Worm (Caenorhabditis elegans) whole organism, L1 larva: ENCODE data around the gene col-102.

Experiments
- Y116A8C.19 ChIP-seq: sonication (generic microtip); optimal IDR thresholded peaks from 2 replicates; lab custom pipeline; 2016; ENCODE audit warnings: missing compliant biosample characterization, missing genetic modification characterization, borderline replicate concordance
- elt-3 ChIP-seq, 6 experiments: fragments of 150-350 bp in 1 of 6; sonication (generic microtip); optimal IDR thresholded peaks; 2 replicates each; lab custom pipeline; 2017 to 2018; ENCODE audit warnings: missing biosample characterization in 6 of 6, missing genetic modification characterization in 6 of 6, inconsistent platforms in 1 of 6
- fos-1 ChIP-seq: fragments of 150-350 bp; optimal IDR thresholded peaks from 2 replicates; lab custom pipeline; 2014; ENCODE audit warnings: missing biosample characterization, missing genetic modification characterization
- jun-1 ChIP-seq: fragments of 150-350 bp; optimal IDR thresholded peaks from 2 replicates; lab custom pipeline; 2014; ENCODE audit warnings: missing biosample characterization, missing genetic modification reagents, missing genetic modification characterization
- mdl-1 ChIP-seq, 2 experiments: fragments of 150-350 bp; optimal IDR thresholded peaks; 2 replicates each; lab custom pipeline; 2014 to 2017; ENCODE audit warnings: missing biosample characterization in 2 of 2, missing genetic modification characterization in 2 of 2, inconsistent platforms in 1 of 2
- nhr-19 ChIP-seq: fragments of 200-800 bp; sonication (Bioruptor generic); conservative IDR thresholded peaks from 2 replicates; pipeline ENCODE4 v1.3.6; 2022; ENCODE audit warnings: missing genetic modification characterization, missing compliant biosample characterization
- nhr-28 ChIP-seq: fragments of 150-350 bp; optimal IDR thresholded peaks from 2 replicates; lab custom pipeline; 2014; ENCODE audit warnings: missing biosample characterization, missing genetic modification characterization
- nhr-76 ChIP-seq: sonication (generic microtip); optimal IDR thresholded peaks from 2 replicates; lab custom pipeline; 2017; ENCODE audit warnings: missing biosample characterization, missing genetic modification characterization
- nhr-77 ChIP-seq: fragments of 150-350 bp; optimal IDR thresholded peaks from 2 replicates; lab custom pipeline; 2014; ENCODE audit warnings: missing biosample characterization, missing genetic modification characterization
- pag-3 ChIP-seq: sonication (generic microtip); optimal IDR thresholded peaks from 2 replicates; lab custom pipeline; 2017; ENCODE audit warnings: missing genetic modification characterization, mild to moderate bottlenecking, missing compliant biosample characterization, antibody characterized with exemption, borderline replicate concordance; ENCODE audit not compliant: insufficient read depth
- sox-4 ChIP-seq: sonication (generic microtip); optimal IDR thresholded peaks from 2 replicates; lab custom pipeline; 2016; ENCODE audit warnings: missing genetic modification characterization, missing compliant biosample characterization
- sup-37 ChIP-seq: fragments of 200-800 bp; sonication (Bioruptor generic); optimal IDR thresholded peaks from 2 replicates; lab custom pipeline; 2018; ENCODE audit warnings: mild to moderate bottlenecking, missing genetic modification characterization, missing compliant biosample characterization
- ztf-11 ChIP-seq, 2 experiments: sonication (generic microtip); optimal IDR thresholded peaks; 2 replicates each; lab custom pipeline; 2016 to 2017; ENCODE audit warnings: missing genetic modification characterization in 2 of 2, missing biosample characterization in 1 of 2, missing compliant biosample characterization in 1 of 2
- ztf-4 ChIP-seq: fragments of 150-350 bp; optimal IDR thresholded peaks from 2 replicates; lab custom pipeline; 2014; ENCODE audit warnings: missing biosample characterization, missing genetic modification characterization

DNA sequence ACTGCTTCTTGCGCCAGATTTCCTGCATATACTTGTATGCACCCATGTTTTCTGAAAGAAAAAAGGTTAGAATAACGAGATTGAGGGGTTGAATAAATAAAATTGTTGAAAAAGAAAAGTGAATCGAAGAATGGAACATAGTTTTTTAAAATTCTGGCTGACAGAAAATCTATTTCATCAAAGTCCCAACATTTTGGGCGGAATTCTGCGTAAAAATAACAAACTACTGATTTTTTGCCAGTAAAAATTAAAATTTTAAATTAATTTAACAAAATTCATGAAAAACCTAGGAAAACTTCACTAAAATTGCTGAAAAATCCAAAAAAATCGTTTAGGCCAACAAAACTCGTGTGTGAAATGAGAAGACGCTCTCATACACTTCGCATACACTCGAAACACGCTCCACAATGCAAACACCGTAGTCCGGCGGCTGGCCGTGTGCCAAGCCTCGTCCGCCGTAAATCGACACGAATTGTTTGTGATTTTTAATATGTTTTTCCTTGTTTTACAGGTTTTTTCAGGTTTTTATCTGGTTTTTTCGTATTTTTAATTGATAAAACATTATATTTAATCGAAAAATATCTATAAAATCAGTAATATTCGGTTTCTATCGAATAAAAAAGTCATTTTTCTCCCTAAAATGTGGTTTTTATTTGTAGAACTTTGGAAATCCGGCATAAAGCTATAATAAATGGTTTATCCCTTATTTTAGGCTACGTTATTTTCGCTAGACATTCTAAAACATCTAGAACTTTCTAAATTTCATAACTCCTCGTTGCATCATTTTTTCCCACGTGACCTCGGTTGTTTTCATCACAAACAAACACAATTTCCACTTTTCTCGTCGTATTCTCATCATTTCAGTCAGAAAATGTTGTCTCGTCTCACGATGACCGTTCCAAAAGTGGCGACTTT, 50.5 kb downstream of the col-102 start, which contains the start of the genes rpl-15 and K11H12.8:
- TF ChIP-seq ztf-11 (tag; optimal IDR thresholded peaks at IDR 0.05; lab: Kevin White, UChicago), result peak; percentile 58 to 100
- TF ChIP-seq nhr-19 (GFP tag; lab: Robert Waterston, UW), result peak; percentile 100
- peak; percentile 98 for TF ChIP-seq fos-1 (tag; lab: Kevin White, UChicago)
- peak; percentile 98 for TF ChIP-seq jun-1 (tag; lab: Kevin White, UChicago)
- peak; percentile 80 for TF ChIP-seq Y116A8C.19 (tag; lab: Kevin White, UChicago)
- peak; percentile 88 for TF ChIP-seq pag-3 (tag; lab: Kevin White, UChicago)
- TF ChIP-seq elt-3 (tag; optimal IDR thresholded peaks at IDR 0.05; lab: Kevin White, UChicago), result peak; percentile 99 to 100 (median 100)
- peak; percentile 100 for TF ChIP-seq nhr-77
- peak; percentile 99 for TF ChIP-seq sup-37 (GFP tag; lab: Kevin White, UChicago)
- peak; percentile 93 for TF ChIP-seq nhr-76
- TF ChIP-seq mdl-1 (tag; optimal IDR thresholded peaks at IDR 0.05; lab: Kevin White, UChicago), result peak; percentile 83 to 100
- TF ChIP-seq sox-4 (tag; lab: Kevin White, UChicago), result peak; percentile 98
- peak; percentile 100 for TF ChIP-seq ztf-4 (tag; lab: Kevin White, UChicago)
- peak; percentile 33 for TF ChIP-seq nhr-28
